Fruit fly (Drosophila melanogaster) whole organism, embryonic: Measurements from ENCODE around the gene Grip91.

Source experiments
- Aef1 ChIP-seq: fragments of 200-800 bp; sonication (Bioruptor generic); IDR thresholded peaks from 3 replicates; pipeline ENCODE4 v1.3.6; 2022; ENCODE audit warnings: missing biosample characterization, missing genetic modification characterization
- Atf-2 ChIP-seq: fragments of 200-800 bp; sonication (Bioruptor generic); optimal IDR thresholded peaks from 2 replicates; lab custom pipeline; 2016; ENCODE audit warnings: missing biosample characterization, missing genetic modification characterization
- CG10267 ChIP-seq: fragments of 200-800 bp; sonication (Bioruptor generic); optimal IDR thresholded peaks from 2 replicates; lab custom pipeline; 2018; ENCODE audit warnings: missing biosample characterization, mild to moderate bottlenecking, missing genetic modification characterization, moderate library complexity
- CG10543 ChIP-seq: fragments of 200-800 bp; sonication (Bioruptor generic); optimal IDR thresholded peaks from 3 replicates; lab custom pipeline; 2017; ENCODE audit warnings: missing biosample characterization, mild to moderate bottlenecking, missing genetic modification characterization, moderate library complexity
- CG11093 ChIP-seq: fragments of 200-800 bp; sonication (Bioruptor generic); IDR thresholded peaks from 3 replicates; pipeline ENCODE4 v1.3.6; 2022; ENCODE audit warnings: missing biosample characterization, missing genetic modification characterization
- CG11247 ChIP-seq: fragments of 200-800 bp; sonication (Bioruptor generic); IDR thresholded peaks from 2 replicates; pipeline ENCODE4 v1.3.6; 2022; ENCODE audit warnings: missing biosample characterization, missing genetic modification characterization
- CG11695 ChIP-seq: fragments of 200-800 bp; sonication (Bioruptor generic); IDR thresholded peaks from 3 replicates; pipeline ENCODE4 v1.3.6; 2022; ENCODE audit warnings: missing biosample characterization, missing genetic modification characterization
- CG12219 ChIP-seq: fragments of 200-800 bp; sonication (Bioruptor generic); optimal IDR thresholded peaks from 3 replicates; lab custom pipeline; 2018; ENCODE audit warnings: missing biosample characterization, mild to moderate bottlenecking, missing genetic modification characterization
- CG1233 ChIP-seq: fragments of 200-800 bp; sonication (Bioruptor generic); optimal IDR thresholded peaks from 4 replicates; lab custom pipeline; 2018; ENCODE audit warnings: missing biosample characterization, mild to moderate bottlenecking, missing genetic modification characterization
- CG13894 ChIP-seq: fragments of 200-800 bp; sonication (Bioruptor generic); optimal IDR thresholded peaks from 3 replicates; lab custom pipeline; 2018; ENCODE audit warnings: missing biosample characterization, mild to moderate bottlenecking, missing genetic modification characterization, moderate library complexity
- CG1603 ChIP-seq: fragments of 200-800 bp; sonication (Bioruptor generic); optimal IDR thresholded peaks from 2 replicates; lab custom pipeline; 2019; ENCODE audit warnings: missing biosample characterization, mild to moderate bottlenecking, missing genetic modification characterization, moderate library complexity
- CG1647 ChIP-seq: fragments of 200-800 bp; sonication (Bioruptor generic); optimal IDR thresholded peaks from 3 replicates; lab custom pipeline; 2016; ENCODE audit warnings: missing biosample characterization, missing genetic modification characterization
- CG17328 ChIP-seq: fragments of 200-800 bp; sonication (Bioruptor generic); IDR thresholded peaks from 2 replicates; pipeline ENCODE4 v1.3.6; 2022; ENCODE audit warnings: missing biosample characterization, missing genetic modification characterization
- CG17568 ChIP-seq: fragments of 200-800 bp; sonication (Bioruptor generic); optimal IDR thresholded peaks from 2 replicates; lab custom pipeline; 2018; ENCODE audit warnings: missing biosample characterization, mild to moderate bottlenecking, missing genetic modification characterization, moderate library complexity
- CG30020 ChIP-seq: fragments of 200-800 bp; optimal IDR thresholded peaks from 2 replicates; lab custom pipeline; 2019; ENCODE audit warnings: missing biosample characterization, mild to moderate bottlenecking, missing genetic modification characterization, moderate library complexity
- CG32532 ChIP-seq: fragments of 200-800 bp; sonication (Bioruptor generic); IDR thresholded peaks from 2 replicates; pipeline ENCODE4 v1.3.6; 2022; ENCODE audit warnings: missing biosample characterization, missing genetic modification characterization
- CG34224 ChIP-seq: fragments of 200-800 bp; sonication (Bioruptor generic); IDR thresholded peaks from 3 replicates; pipeline ENCODE4 v1.3.6; 2022; ENCODE audit warnings: missing biosample characterization, missing genetic modification characterization; ENCODE audit not compliant: partially characterized antibody
- CG42726 ChIP-seq: fragments of 200-800 bp; sonication (Bioruptor generic); IDR thresholded peaks from 2 replicates; pipeline ENCODE4 v1.3.6; 2022; ENCODE audit warnings: missing biosample characterization, missing genetic modification characterization; ENCODE audit not compliant: partially characterized antibody
- CG4328 ChIP-seq: fragments of 200-800 bp; sonication (Bioruptor generic); optimal IDR thresholded peaks from 3 replicates; lab custom pipeline; 2017; ENCODE audit warnings: missing biosample characterization, missing genetic modification reagents, missing genetic modification characterization
- CG4854 ChIP-seq: fragments of 200-800 bp; sonication (Bioruptor generic); optimal IDR thresholded peaks from 2 replicates; lab custom pipeline; 2016; ENCODE audit warnings: missing biosample characterization, missing genetic modification characterization, inconsistent platforms
- CG6683 ChIP-seq: fragments of 200-800 bp; sonication (Bioruptor generic); optimal IDR thresholded peaks from 2 replicates; lab custom pipeline; 2017; ENCODE audit warnings: missing biosample characterization, mild to moderate bottlenecking, missing genetic modification characterization, missing genetic modification reagents
- CG7271 ChIP-seq: fragments of 200-800 bp; sonication (Bioruptor generic); optimal IDR thresholded peaks from 2 replicates; lab custom pipeline; 2018; ENCODE audit warnings: missing biosample characterization, mild to moderate bottlenecking, missing genetic modification characterization, moderate library complexity
- CG7357 ChIP-seq: fragments of 200-800 bp; sonication (Bioruptor generic); IDR thresholded peaks from 3 replicates; pipeline ENCODE4 v1.3.6; 2022; ENCODE audit warnings: missing biosample characterization, missing genetic modification characterization
- CG7372 ChIP-seq: fragments of 200-800 bp; sonication (Bioruptor generic); IDR thresholded peaks from 2 replicates; pipeline ENCODE4 v1.3.6; 2022; ENCODE audit warnings: missing biosample characterization, missing genetic modification characterization
- CG7963 ChIP-seq: fragments of 200-800 bp; sonication (Bioruptor generic); IDR thresholded peaks from 3 replicates; pipeline ENCODE4 v1.3.6; 2022; ENCODE audit warnings: missing biosample characterization, missing genetic modification characterization; ENCODE audit not compliant: partially characterized antibody
- CG8281 ChIP-seq: fragments of 200-800 bp; sonication (Bioruptor generic); optimal IDR thresholded peaks from 2 replicates; lab custom pipeline; 2018; ENCODE audit warnings: missing biosample characterization, mild to moderate bottlenecking, missing genetic modification characterization, moderate library complexity
- CG9215 ChIP-seq: fragments of 200-800 bp; sonication (Bioruptor generic); IDR thresholded peaks from 2 replicates; pipeline ENCODE4 v1.3.6; 2022; ENCODE audit warnings: missing biosample characterization, missing genetic modification characterization
- Deaf1 ChIP-seq: fragments of 200-800 bp; optimal IDR thresholded peaks from 3 replicates; lab custom pipeline; 2019; ENCODE audit warnings: missing biosample characterization, mild to moderate bottlenecking, missing genetic modification characterization, moderate library complexity
- HLH4C ChIP-seq: fragments of 200-800 bp; sonication (Bioruptor generic); IDR thresholded peaks from 3 replicates; pipeline ENCODE4 v1.3.6; 2022; ENCODE audit warnings: missing biosample characterization, missing genetic modification characterization; ENCODE audit not compliant: partially characterized antibody
- HmgD ChIP-seq: fragments of 200-800 bp; sonication (Bioruptor generic); optimal IDR thresholded peaks from 3 replicates; lab custom pipeline; 2016; ENCODE audit warnings: missing biosample characterization, missing genetic modification characterization
- Mes4 ChIP-seq: fragments of 200-800 bp; sonication (Bioruptor generic); optimal IDR thresholded peaks from 2 replicates; lab custom pipeline; 2016; ENCODE audit warnings: missing biosample characterization, missing genetic modification characterization
- Poxn ChIP-seq: fragments of 200-800 bp; sonication (Bioruptor generic); IDR thresholded peaks from 2 replicates; pipeline ENCODE4 v1.3.6; 2022; ENCODE audit warnings: missing biosample characterization, missing genetic modification characterization
- Sin3A ChIP-seq: fragments of >200 bp; optimal IDR thresholded peaks from 2 replicates; lab custom pipeline; 2018
- TFAM ChIP-seq: fragments of 200-800 bp; sonication (Bioruptor generic); optimal IDR thresholded peaks from 2 replicates; lab custom pipeline; 2017; ENCODE audit warnings: missing biosample characterization, missing genetic modification characterization, inconsistent platforms
- YL-1 ChIP-seq: fragments of 200-800 bp; sonication (Bioruptor generic); optimal IDR thresholded peaks from 3 replicates; lab custom pipeline; 2017; ENCODE audit warnings: missing biosample characterization, mild to moderate bottlenecking, missing genetic modification characterization
- ac ChIP-seq: fragments of 200-800 bp; sonication (Bioruptor generic); optimal IDR thresholded peaks from 3 replicates; lab custom pipeline; 2017; ENCODE audit warnings: missing biosample characterization, mild to moderate bottlenecking, missing genetic modification characterization
- ash1 ChIP-seq: fragments of 200-800 bp; sonication (Bioruptor generic); optimal IDR thresholded peaks from 2 replicates; lab custom pipeline; 2018; ENCODE audit warnings: missing biosample characterization, mild to moderate bottlenecking, missing genetic modification characterization
- bowl ChIP-seq: fragments of 200-800 bp; sonication (Bioruptor generic); IDR thresholded peaks from 2 replicates; pipeline ENCODE4 v1.3.6; 2022; ENCODE audit warnings: missing biosample characterization, missing genetic modification characterization
- dysf ChIP-seq: fragments of 200-800 bp; sonication (Bioruptor generic); IDR thresholded peaks from 3 replicates; pipeline ENCODE4 v1.3.6; 2022; ENCODE audit warnings: missing biosample characterization, missing genetic modification characterization
- gce ChIP-seq: fragments of 200-800 bp; sonication (Bioruptor generic); IDR thresholded peaks from 3 replicates; pipeline ENCODE4 v1.3.6; 2022; ENCODE audit warnings: missing biosample characterization, missing genetic modification characterization
- kah ChIP-seq: fragments of 200-800 bp; sonication (Bioruptor generic); optimal IDR thresholded peaks from 2 replicates; lab custom pipeline; 2018; ENCODE audit warnings: missing biosample characterization, mild to moderate bottlenecking, missing genetic modification characterization
- lilli ChIP-seq: fragments of 200-800 bp; sonication (Bioruptor generic); optimal IDR thresholded peaks from 3 replicates; lab custom pipeline; 2016; ENCODE audit warnings: missing biosample characterization, missing genetic modification characterization
- pfk ChIP-seq: fragments of 200-800 bp; sonication (Bioruptor generic); optimal IDR thresholded peaks from 2 replicates; lab custom pipeline; 2018; ENCODE audit warnings: missing biosample characterization, mild to moderate bottlenecking, missing genetic modification characterization, moderate library complexity
- pnt ChIP-seq: fragments of 200-800 bp; sonication (Bioruptor generic); optimal IDR thresholded peaks from 3 replicates; lab custom pipeline; 2016; ENCODE audit warnings: missing biosample characterization, missing genetic modification characterization
- psq ChIP-seq: fragments of 200-800 bp; sonication (Bioruptor generic); optimal IDR thresholded peaks from 2 replicates; lab custom pipeline; 2017; ENCODE audit warnings: missing biosample characterization, missing genetic modification characterization
- ranshi ChIP-seq: fragments of 200-800 bp; sonication (Bioruptor generic); IDR thresholded peaks from 2 replicates; pipeline ENCODE4 v1.3.6; 2022; ENCODE audit warnings: missing biosample characterization, missing genetic modification characterization
- slp2 ChIP-seq: fragments of 200-800 bp; sonication (Bioruptor generic); optimal IDR thresholded peaks from 2 replicates; lab custom pipeline; 2016; ENCODE audit warnings: missing biosample characterization, missing genetic modification characterization
- tgo ChIP-seq: fragments of 200-800 bp; sonication (Bioruptor generic); IDR thresholded peaks from 3 replicates; pipeline ENCODE4 v1.3.6; 2022; ENCODE audit warnings: missing biosample characterization, missing genetic modification characterization
- tio ChIP-seq: fragments of 200-800 bp; sonication (Bioruptor generic); optimal IDR thresholded peaks from 2 replicates; lab custom pipeline; 2017; ENCODE audit warnings: missing biosample characterization, missing genetic modification characterization, inconsistent platforms
- toy ChIP-seq: fragments of 200-800 bp; sonication (Bioruptor generic); IDR thresholded peaks from 2 replicates; pipeline ENCODE4 v1.3.6; 2022; ENCODE audit warnings: missing biosample characterization, missing genetic modification characterization

The Grip91 gene

dm6 chrX:13788973-13789682, 44.6 kb upstream of the Grip91 start (continued):
- TF ChIP-seq CG11093 (GFP tag; lab: Robert Waterston, UW) (no peak), pfk (GFP tag; lab: Kevin White, UChicago) (no peak), CG34224 (GFP tag; lab: Robert Waterston, UW) (no peak), CG11247 (GFP tag; lab: Robert Waterston, UW) (no peak), CG7963 (GFP tag; lab: Robert Waterston, UW) (no peak), ash1 (GFP tag; lab: Kevin White, UChicago) (no peak), tio (no peak), CG12219 (GFP tag; lab: Kevin White, UChicago) (peak; percentile 38), CG7372 (GFP tag; lab: Robert Waterston, UW) (0 out of 2 replicates have a peak, but pooled peaks have one; percentile 12), Poxn (no peak), ac (GFP tag; lab: Kevin White, UChicago) (no peak), CG30020 (tag; lab: Kevin White, UChicago) (no peak), bowl (no peak), CG10267 (peak; percentile 17), Deaf1 (peak; percentile 22), HLH4C (GFP tag; lab: Robert Waterston, UW) (no peak), slp2 (GFP tag; lab: Kevin White, UChicago) (no peak), toy (GFP tag; lab: Robert Waterston, UW) (no peak), CG42726 (no peak), Sin3A (no peak), pnt (GFP tag; lab: Kevin White, UChicago) (peak; percentile 34), tgo (GFP tag; lab: Robert Waterston, UW) (0 out of 3 replicates have a peak, but pooled peaks have one; percentile 19), ranshi (no peak), CG1647 (GFP tag; lab: Kevin White, UChicago) (peak; percentile 22), CG10543 (GFP tag; lab: Kevin White, UChicago) (peak; percentile 52), TFAM (no peak), CG17568 (GFP tag; lab: Kevin White, UChicago) (no peak), CG7271 (tag; lab: Kevin White, UChicago) (no peak), Aef1 (GFP tag; lab: Robert Waterston, UW) (peak; percentile 13; the same call in 1 of the 3 replicates), Atf-2 (GFP tag; lab: Kevin White, UChicago) (peak; percentile 9), Mes4 (GFP tag; lab: Kevin White, UChicago) (no peak), kah (no peak), dysf (GFP tag; lab: Robert Waterston, UW) (0 out of 3 replicates have a peak, but pooled peaks have one; percentile 35), HmgD (GFP tag; lab: Kevin White, UChicago) (no peak), CG1603 (tag; lab: Kevin White, UChicago) (peak; percentile 59), YL-1 (GFP tag; lab: Kevin White, UChicago) (no peak), CG17328 (GFP tag; lab: Robert Waterston, UW) (no peak), psq (GFP tag; lab: Kevin White, UChicago) (no peak), CG13894 (tag; lab: Kevin White, UChicago) (peak; percentile 37), CG4854 (GFP tag; lab: Kevin White, UChicago) (no peak), CG32532 (GFP tag; lab: Robert Waterston, UW) (no peak), CG6683 (peak; percentile 14), CG8281 (tag; lab: Kevin White, UChicago) (no peak), gce (no peak), CG9215 (GFP tag; lab: Robert Waterston, UW) (0 out of 2 replicates have a peak, but pooled peaks have one; percentile 23), CG11695 (GFP tag; lab: Robert Waterston, UW) (peak; percentile 31; the same call in 1 of the 3 replicates), CG7357 (no peak), CG1233 (GFP tag; lab: Kevin White, UChicago) (no peak), lilli (GFP tag; lab: Kevin White, UChicago) (peak; percentile 43), CG4328 (GFP tag; lab: Kevin White, UChicago) (no peak)
